Comparison of ENCODE assay signal across 2 worm cellular contexts in the genomic region with DNA sequence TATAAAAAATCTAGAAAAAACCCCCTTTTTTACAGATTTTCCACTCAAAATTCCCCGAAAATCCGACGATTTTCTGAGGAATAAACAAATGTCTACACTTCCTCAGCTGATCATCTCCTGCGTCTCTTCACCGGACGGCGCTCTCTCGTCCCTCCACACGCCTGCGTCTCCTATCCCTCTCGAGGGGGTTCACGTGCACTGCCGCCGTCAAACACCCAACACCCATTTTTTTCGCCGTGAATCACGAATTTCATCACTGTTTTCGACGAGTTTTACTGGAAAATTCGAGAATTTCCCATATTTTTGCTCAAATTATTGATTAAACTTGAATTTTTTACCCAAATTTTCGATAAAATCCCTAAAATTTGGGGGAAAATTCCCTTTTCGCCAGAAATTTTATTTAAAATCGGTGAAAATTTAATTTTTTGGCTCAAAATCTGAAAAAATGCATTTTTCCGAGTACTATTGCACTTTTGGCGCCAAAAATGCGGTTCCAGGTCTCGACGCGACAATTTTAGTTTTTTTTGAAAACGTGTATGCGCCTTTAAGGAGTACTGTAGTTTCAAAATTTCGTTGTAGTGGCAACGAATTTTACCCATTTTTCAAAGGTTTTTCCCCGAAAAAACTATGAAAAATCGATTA.
A peak's percentile ranks its signal among the peaks of the same experiment; 100 is the strongest.
TF ChIP-seq lines count a peak whose summit lies in the region.

No protein-coding gene starts in this region.

TF ChIP-seq in whole organism, L4 larva, 104 proteins besides CTCF, POLR2A, EP300 and RAD21 (continued from another document):
- TF ChIP-seq jun-1 (tag; optimal IDR thresholded peaks at IDR 0.05; lab: Kevin White, UChicago) (no peak), dmd-8 (GFP tag; IDR thresholded peaks at IDR 0.05; lab: Robert Waterston, UW) (no peak), daf-12 (tag; optimal IDR thresholded peaks at IDR 0.05; lab: Kevin White, UChicago) (no peak), dmd-6 (GFP tag; IDR thresholded peaks at IDR 0.05; lab: Robert Waterston, UW) (peak; percentile 49), ceh-62 (tag; optimal IDR thresholded peaks at IDR 0.05; lab: Kevin White, UChicago) (no peak), saeg-2 (GFP tag; IDR thresholded peaks at IDR 0.05; lab: Robert Waterston, UW) (no peak), nhr-11 (tag; optimal IDR thresholded peaks at IDR 0.05; lab: Kevin White, UChicago) (no peak), nhr-25 (tag; optimal IDR thresholded peaks at IDR 0.05; lab: Kevin White, UChicago; ENCODE audit: borderline replicate concordance, insufficient read depth) (no peak), hif-1 (tag; optimal IDR thresholded peaks at IDR 0.05; lab: Kevin White, UChicago) (peak in 1 of 2 experiments; percentile 7), ceh-82 (tag; optimal IDR thresholded peaks at IDR 0.05; lab: Kevin White, UChicago) (no peak), ceh-32 (tag; optimal IDR thresholded peaks at IDR 0.05; lab: Kevin White, UChicago; ENCODE audit: poor library complexity) (no peak), dmd-9 (GFP tag; IDR thresholded peaks at IDR 0.05; lab: Robert Waterston, UW) (no peak)

TF ChIP-seq in whole organism, young adult, 124 proteins besides CTCF, POLR2A, EP300 and RAD21 (continued from another document):
- TF ChIP-seq F55B11.4 (tag; optimal IDR thresholded peaks at IDR 0.05; lab: Kevin White, UChicago; ENCODE audit: borderline replicate concordance, insufficient read depth), result no peak
- peak; percentile 77 for TF ChIP-seq rcor-1 (GFP tag; IDR thresholded peaks at IDR 0.05; lab: Robert Waterston, UW)
- no peak for TF ChIP-seq Y67H2A.10 (GFP tag; conservative IDR thresholded peaks at IDR 0.05; lab: Robert Waterston, UW)
- TF ChIP-seq F10E7.11 (tag; optimal IDR thresholded peaks at IDR 0.05; lab: Kevin White, UChicago), result peak; percentile 37
